Worm (Caenorhabditis elegans): ENCODE results near the gene srz-99.

DNA sequence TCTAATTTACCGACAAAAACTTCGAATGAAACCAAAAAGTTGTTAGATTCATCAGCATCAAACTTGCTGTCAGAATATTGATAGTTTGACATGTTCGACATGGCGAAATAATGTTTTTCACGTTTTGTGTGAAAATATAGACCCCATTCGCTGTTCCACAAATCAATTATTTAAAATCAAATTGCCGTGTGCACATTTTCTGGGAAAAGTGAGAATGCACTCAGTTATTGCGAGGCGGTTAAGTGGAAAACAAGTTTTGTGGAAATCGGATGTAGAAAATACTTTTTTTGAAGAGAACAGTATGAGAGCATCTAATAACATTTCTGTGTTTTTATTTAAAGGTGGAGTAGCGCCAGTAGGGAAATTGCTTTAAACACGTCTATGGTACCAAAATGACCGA lies 36.3 kb upstream of the srz-99 start, which contains the start of gene srw-42:
- TF ChIP-seq lim-6 (tag; optimal IDR thresholded peaks at IDR 0.05) (no peak), ceh-18 (tag; optimal IDR thresholded peaks at IDR 0.05) (no peak), T23F11.4 (GFP tag; optimal IDR thresholded peaks at IDR 0.05) (no peak), ama-1 (optimal IDR thresholded peaks at IDR 0.05) (no peak), pqm-1 (tag; optimal IDR thresholded peaks at IDR 0.05) (no peak), nfya-1 (tag; optimal IDR thresholded peaks at IDR 0.05) (no peak)
